Worm (Caenorhabditis elegans) whole organism, L3 larva: ENCODE results near the gene npr-42.

Source experiments
- ama-1 ChIP-seq: fragments of 150-350 bp; optimal IDR thresholded peaks from 2 replicates; lab custom pipeline; 2018
- ceh-16 ChIP-seq: sonication (generic microtip); optimal IDR thresholded peaks from 2 replicates; lab custom pipeline; 2017; ENCODE audit warnings: missing biosample characterization, missing genetic modification characterization
- ceh-82 ChIP-seq: fragments of 150-350 bp; optimal IDR thresholded peaks from 2 replicates; lab custom pipeline; 2014; ENCODE audit warnings: missing biosample characterization, missing genetic modification characterization
- elt-2 ChIP-seq: sonication (generic microtip); optimal IDR thresholded peaks from 2 replicates; lab custom pipeline; 2016; ENCODE audit warnings: missing genetic modification reagents, mild to moderate bottlenecking, missing genetic modification characterization, missing compliant biosample characterization
- mdl-1 ChIP-seq: fragments of 150-350 bp; optimal IDR thresholded peaks from 2 replicates; lab custom pipeline; 2014; ENCODE audit warnings: missing biosample characterization, missing genetic modification characterization
- mml-1 ChIP-seq: fragments of 150-350 bp; sonication (generic microtip); optimal IDR thresholded peaks from 3 replicates; lab custom pipeline; 2014; ENCODE audit warnings: missing biosample characterization, missing genetic modification characterization
- nhr-237 ChIP-seq: fragments of 150-350 bp; optimal IDR thresholded peaks from 2 replicates; lab custom pipeline; 2014; ENCODE audit warnings: missing biosample characterization, missing genetic modification characterization
- nhr-76 ChIP-seq: fragments of 150-350 bp; sonication (generic microtip); optimal IDR thresholded peaks from 5 replicates; lab custom pipeline; 2014; ENCODE audit warnings: missing biosample characterization, missing genetic modification characterization
- unc-39 ChIP-seq: sonication (generic microtip); optimal IDR thresholded peaks from 4 replicates; lab custom pipeline; 2017; ENCODE audit warnings: missing biosample characterization, missing genetic modification characterization
- unc-62 ChIP-seq: fragments of 150-350 bp; sonication (generic microtip); optimal IDR thresholded peaks from 4 replicates; lab custom pipeline; 2014; ENCODE audit warnings: missing biosample characterization, missing genetic modification reagents, missing genetic modification characterization

ce11 chrII:4322871-4323270 lies 46.9 kb downstream of the npr-42 start, which contains the start of gene H20J04.6:
- TF ChIP-seq nhr-237 (tag; lab: Kevin White, UChicago) (no peak), unc-39 (no peak), ama-1 (lab: Kevin White, UChicago) (no peak), ceh-82 (tag; lab: Kevin White, UChicago) (no peak), mml-1 (no peak), elt-2 (tag; lab: Kevin White, UChicago) (no peak), mdl-1 (tag; lab: Kevin White, UChicago) (no peak), nhr-76 (tag; lab: Kevin White, UChicago) (no peak), ceh-16 (no peak), unc-62 (no peak)
